Worm (Caenorhabditis elegans) whole organism, L1 larva: ENCODE results near the gene unc-71.

Experiments used
- C04F5.9 ChIP-seq: sonication (generic microtip); optimal IDR thresholded peaks from 2 replicates; lab custom pipeline; 2016; ENCODE audit warnings: missing genetic modification characterization, missing compliant biosample characterization
- Y116A8C.19 ChIP-seq: sonication (generic microtip); optimal IDR thresholded peaks from 2 replicates; lab custom pipeline; 2016; ENCODE audit warnings: missing compliant biosample characterization, missing genetic modification characterization, borderline replicate concordance
- alr-1 ChIP-seq: fragments of 200-800 bp; sonication (Bioruptor generic); optimal IDR thresholded peaks from 2 replicates; lab custom pipeline; 2018; ENCODE audit warnings: borderline replicate concordance, mild to moderate bottlenecking, missing genetic modification characterization, missing compliant biosample characterization
- ama-1 ChIP-seq: fragments of 150-350 bp; optimal IDR thresholded peaks from 2 replicates; lab custom pipeline; 2014
- ceh-63 ChIP-seq: fragments of 200-800 bp; sonication (Bioruptor generic); optimal IDR thresholded peaks from 2 replicates; lab custom pipeline; 2018; ENCODE audit warnings: mild to moderate bottlenecking, missing genetic modification characterization, missing compliant biosample characterization
- ceh-90 ChIP-seq: sonication (generic microtip); optimal IDR thresholded peaks from 2 replicates; lab custom pipeline; 2016; ENCODE audit warnings: missing genetic modification characterization, missing compliant biosample characterization
- dsc-1 ChIP-seq: sonication (generic microtip); optimal IDR thresholded peaks from 2 replicates; lab custom pipeline; 2016; ENCODE audit warnings: mild to moderate bottlenecking, missing genetic modification characterization, missing compliant biosample characterization
- elt-2 ChIP-seq: sonication (generic microtip); optimal IDR thresholded peaks from 2 replicates; lab custom pipeline; 2016; ENCODE audit warnings: missing genetic modification characterization, mild to moderate bottlenecking, inconsistent platforms, missing compliant biosample characterization, missing genetic modification reagents
- elt-3 ChIP-seq, 6 experiments: fragments of 150-350 bp in 1 of 6; sonication (generic microtip); optimal IDR thresholded peaks; 2 replicates each; lab custom pipeline; 2017 to 2018; ENCODE audit warnings: missing biosample characterization in 6 of 6, missing genetic modification characterization in 6 of 6, inconsistent platforms in 1 of 6
- fkh-10 ChIP-seq: sonication (generic microtip); optimal IDR thresholded peaks from 2 replicates; lab custom pipeline; 2017; ENCODE audit warnings: missing biosample characterization, missing genetic modification reagents, missing genetic modification characterization
- fkh-4 ChIP-seq: sonication (generic microtip); optimal IDR thresholded peaks from 2 replicates; lab custom pipeline; 2016; ENCODE audit warnings: missing compliant biosample characterization, missing genetic modification characterization, borderline replicate concordance
- hlh-4 ChIP-seq: sonication (generic microtip); optimal IDR thresholded peaks from 2 replicates; lab custom pipeline; 2016; ENCODE audit warnings: mild to moderate bottlenecking, missing genetic modification characterization, missing compliant biosample characterization
- hpl-2 ChIP-seq: fragments of 150-350 bp; optimal IDR thresholded peaks from 2 replicates; lab custom pipeline; 2014; ENCODE audit warnings: missing biosample characterization, missing genetic modification reagents, missing genetic modification characterization
- jun-1 ChIP-seq: fragments of 150-350 bp; optimal IDR thresholded peaks from 2 replicates; lab custom pipeline; 2014; ENCODE audit warnings: missing biosample characterization, missing genetic modification reagents, missing genetic modification characterization
- lin-35 ChIP-seq, 2 experiments: fragments of 150-350 bp; optimal IDR thresholded peaks; 2 replicates each; lab custom pipeline; 2014; ENCODE audit warnings: missing biosample characterization in 2 of 2, missing genetic modification characterization in 2 of 2, missing genetic modification reagents in 2 of 2
- mab-9 ChIP-seq: fragments of 200-800 bp; sonication (Bioruptor generic); IDR thresholded peaks from 2 replicates; pipeline ENCODE4 v1.3.6; 2022; ENCODE audit warnings: missing genetic modification reagents, missing genetic modification characterization, missing compliant biosample characterization
- mef-2 ChIP-seq: fragments of 150-350 bp; optimal IDR thresholded peaks from 2 replicates; lab custom pipeline; 2014; ENCODE audit warnings: missing biosample characterization, missing genetic modification characterization
- nhr-12 ChIP-seq: sonication (generic microtip); optimal IDR thresholded peaks from 2 replicates; lab custom pipeline; 2017; ENCODE audit warnings: missing biosample characterization, missing genetic modification characterization
- nhr-77 ChIP-seq: fragments of 150-350 bp; optimal IDR thresholded peaks from 2 replicates; lab custom pipeline; 2014; ENCODE audit warnings: missing biosample characterization, missing genetic modification characterization
- rnt-1 ChIP-seq: sonication (generic microtip); optimal IDR thresholded peaks from 2 replicates; lab custom pipeline; 2016; ENCODE audit warnings: mild to moderate bottlenecking, missing genetic modification characterization, moderate library complexity, missing compliant biosample characterization
- skn-1 ChIP-seq: fragments of 150-350 bp; optimal IDR thresholded peaks from 2 replicates; lab custom pipeline; 2014; ENCODE audit warnings: missing biosample characterization, missing genetic modification characterization
- snu-23 ChIP-seq: sonication (generic microtip); optimal IDR thresholded peaks from 2 replicates; lab custom pipeline; 2016; ENCODE audit warnings: missing genetic modification characterization, missing compliant biosample characterization
- sox-4 ChIP-seq: sonication (generic microtip); optimal IDR thresholded peaks from 2 replicates; lab custom pipeline; 2016; ENCODE audit warnings: missing genetic modification characterization, missing compliant biosample characterization
- sptf-1 ChIP-seq: fragments of 150-350 bp; optimal IDR thresholded peaks from 2 replicates; lab custom pipeline; 2014; ENCODE audit warnings: missing biosample characterization, missing genetic modification characterization
- swsn-7 ChIP-seq: sonication (generic microtip); optimal IDR thresholded peaks from 2 replicates; lab custom pipeline; 2016; ENCODE audit warnings: missing genetic modification characterization, missing compliant biosample characterization
- unc-30 ChIP-seq: sonication (generic microtip); optimal IDR thresholded peaks from 2 replicates; lab custom pipeline; 2017; ENCODE audit warnings: missing biosample characterization, missing genetic modification characterization
- unc-98 ChIP-seq: fragments of 200-800 bp; sonication (Bioruptor generic); IDR thresholded peaks from 2 replicates; pipeline ENCODE4 v1.3.6; 2022; ENCODE audit warnings: missing genetic modification characterization, missing compliant biosample characterization
- zip-4 ChIP-seq: fragments of 200-800 bp; sonication (Bioruptor generic); optimal IDR thresholded peaks from 2 replicates; lab custom pipeline; 2018; ENCODE audit warnings: mild to moderate bottlenecking, missing genetic modification characterization, moderate library complexity, missing compliant biosample characterization
- ztf-11 ChIP-seq, 2 experiments: sonication (generic microtip); optimal IDR thresholded peaks; 2 replicates each; lab custom pipeline; 2016 to 2017; ENCODE audit warnings: missing genetic modification characterization in 2 of 2, missing biosample characterization in 1 of 2, missing compliant biosample characterization in 1 of 2
- ztf-4 ChIP-seq: fragments of 150-350 bp; optimal IDR thresholded peaks from 2 replicates; lab custom pipeline; 2014; ENCODE audit warnings: missing biosample characterization, missing genetic modification characterization

Gene unc-71

ce11 chrIII:12904052-12904451, 12.5 kb upstream of the unc-71 start (continued):
- no peak for TF ChIP-seq mef-2 (tag; lab: Kevin White, UChicago)
- TF ChIP-seq hlh-4 (tag; lab: Kevin White, UChicago), result no peak
- TF ChIP-seq nhr-12 (tag; lab: Kevin White, UChicago), result no peak
- TF ChIP-seq alr-1 (tag; lab: Kevin White, UChicago), result no peak
- no peak for TF ChIP-seq hpl-2
- TF ChIP-seq elt-3 (tag; optimal IDR thresholded peaks at IDR 0.05; lab: Kevin White, UChicago), result no peak
- peak; percentile 35 for TF ChIP-seq fkh-4 (tag; lab: Kevin White, UChicago)
- TF ChIP-seq Y116A8C.19 (tag; lab: Kevin White, UChicago), result no peak
- no peak for TF ChIP-seq nhr-77 (tag; lab: Kevin White, UChicago)
- TF ChIP-seq dsc-1 (tag; lab: Kevin White, UChicago), result peak; percentile 82
- TF ChIP-seq, all 84 proteins: peak for 4

- TF ChIP-seq fkh-10 (no peak), ztf-11 (tag; optimal IDR thresholded peaks at IDR 0.05; lab: Kevin White, UChicago) (peak in 1 of 2 experiments; percentile 56)
These were observed 2.7 kb upstream of the unc-71 start for ce11 chrIII:12894207-12894606.

- TF ChIP-seq swsn-7 (tag; lab: Kevin White, UChicago), result no peak
- no peak for TF ChIP-seq elt-2 (tag; lab: Kevin White, UChicago)
- no peak for TF ChIP-seq unc-30 (tag; lab: Kevin White, UChicago)
- peak; percentile 63 for TF ChIP-seq fkh-10
- TF ChIP-seq lin-35 (GFP tag; optimal IDR thresholded peaks at IDR 0.05; lab: Kevin White, UChicago), result no peak
These were observed 1.2 kb upstream of the unc-71 start for ce11 chrIII:12892767-12893166.

ce11 chrIII:12885153-12885552, 6.4 kb downstream of the unc-71 start:
- TF ChIP-seq sox-4 (tag; lab: Kevin White, UChicago) (no peak), elt-3 (tag; optimal IDR thresholded peaks at IDR 0.05; lab: Kevin White, UChicago) (no peak), ztf-4 (tag; lab: Kevin White, UChicago) (no peak), jun-1 (tag; lab: Kevin White, UChicago) (no peak), zip-4 (GFP tag; lab: Kevin White, UChicago) (no peak), C04F5.9 (no peak), skn-1 (tag; lab: Kevin White, UChicago) (no peak), sptf-1 (no peak), ceh-90 (tag; lab: Kevin White, UChicago) (no peak), snu-23 (GFP tag; lab: Kevin White, UChicago) (no peak), nhr-12 (tag; lab: Kevin White, UChicago) (no peak)
- TF ChIP-seq, all 84 proteins: peak for 0

ce11 chrIII:12880704-12881103, 10.8 kb downstream of the unc-71 start:
- TF ChIP-seq ceh-90 (tag; lab: Kevin White, UChicago) (no peak), fkh-4 (tag; lab: Kevin White, UChicago) (no peak), rnt-1 (tag; lab: Kevin White, UChicago) (no peak), mab-9 (GFP tag; lab: Robert Waterston, UW) (no peak), ama-1 (no peak)

- TF ChIP-seq unc-98 (0 out of 2 replicates have a peak, but pooled peaks have one; percentile 13), ceh-63 (no peak)
These were observed 13.9 kb downstream of the unc-71 start, which contains the start of the genes cec-7 and enu-3.5 for ce11 chrIII:12877527-12878234. Gene cec-7, minus strand, starts transcription at chrIII:12877577. Gene enu-3.5, plus strand, starts transcription at chrIII:12878196.
